Fruit fly (Drosophila melanogaster): ENCODE data around the gene CG5664.
A peak's percentile ranks its signal among the peaks of the same experiment; 100 is the strongest.

CG5664 gene

dm6 chr3L:21412140-21412539 lies 29.0 kb downstream of the CG5664 start (continued):
- TF ChIP-seq Scr (GFP tag; IDR thresholded peaks at IDR 0.05; ENCODE audit: partially characterized antibody) (no peak), CG2712 (tag; optimal IDR thresholded peaks at IDR 0.05) (no peak), CG6689 (GFP tag; IDR thresholded peaks at IDR 0.05) (no peak), grau (tag; optimal IDR thresholded peaks at IDR 0.05) (no peak), Dek (tag; optimal IDR thresholded peaks at IDR 0.05) (no peak), Hand (GFP tag; optimal IDR thresholded peaks at IDR 0.05) (no peak), chif (GFP tag; optimal IDR thresholded peaks at IDR 0.05) (no peak), CG34422 (GFP tag; IDR thresholded peaks at IDR 0.05) (no peak), CG4854 (GFP tag; optimal IDR thresholded peaks at IDR 0.05) (no peak), tgo (GFP tag; IDR thresholded peaks at IDR 0.05) (no peak), bab2 (GFP tag; optimal IDR thresholded peaks at IDR 0.05) (no peak), CG16815 (GFP tag; optimal IDR thresholded peaks at IDR 0.05) (no peak), shn (GFP tag; optimal IDR thresholded peaks at IDR 0.05) (no peak), ham (GFP tag; IDR thresholded peaks at IDR 0.05) (no peak), ac (GFP tag; optimal IDR thresholded peaks at IDR 0.05) (no peak), CG14667 (GFP tag; IDR thresholded peaks at IDR 0.05) (no peak), tup (GFP tag; optimal IDR thresholded peaks at IDR 0.05) (no peak), Rx (GFP tag; IDR thresholded peaks at IDR 0.05) (peak; percentile 25; the same call in 1 of the 2 replicates), ATbp (GFP tag; optimal IDR thresholded peaks at IDR 0.05) (peak; percentile 75), CG6854 (GFP tag; optimal IDR thresholded peaks at IDR 0.05) (peak; percentile 51), dmrt99B (tag; optimal IDR thresholded peaks at IDR 0.05) (peak; percentile 6), CG4282 (GFP tag; optimal IDR thresholded peaks at IDR 0.05) (no peak), Lhr (GFP tag; optimal IDR thresholded peaks at IDR 0.05) (no peak), D19B (GFP tag; optimal IDR thresholded peaks at IDR 0.05) (no peak), Xrp1 (GFP tag; IDR thresholded peaks at IDR 0.05) (no peak), CG14965 (GFP tag; optimal IDR thresholded peaks at IDR 0.05; ENCODE audit: borderline replicate concordance) (no peak), CG17359 (tag; optimal IDR thresholded peaks at IDR 0.05) (peak; percentile 38), crc (GFP tag; optimal IDR thresholded peaks at IDR 0.05) (no peak), Atf-2 (GFP tag; optimal IDR thresholded peaks at IDR 0.05) (no peak), row (GFP tag; IDR thresholded peaks at IDR 0.05) (no peak), CG8290 (GFP tag; optimal IDR thresholded peaks at IDR 0.05) (no peak), CG8290 (tag; optimal IDR thresholded peaks at IDR 0.05) (peak in 1 of 2 experiments; percentile 63), CG31388 (GFP tag; optimal IDR thresholded peaks at IDR 0.05) (no peak), nau (GFP tag; optimal IDR thresholded peaks at IDR 0.05) (peak; percentile 40), CG4617 (GFP tag; optimal IDR thresholded peaks at IDR 0.05; ENCODE audit: borderline replicate concordance) (no peak), cwo (GFP tag; optimal IDR thresholded peaks at IDR 0.05) (peak; percentile 5), CG3847 (GFP tag; IDR thresholded peaks at IDR 0.05) (no peak), gem (tag; optimal IDR thresholded peaks at IDR 0.05) (peak; percentile 19), Adf1 (GFP tag; IDR thresholded peaks at IDR 0.05) (no peak), ci (GFP tag; IDR thresholded peaks at IDR 0.05) (0 out of 3 replicates have a peak, but pooled peaks have one; percentile 39), CG6765 (GFP tag; optimal IDR thresholded peaks at IDR 0.05) (peak; percentile 41), Drgx (GFP tag; IDR thresholded peaks at IDR 0.05) (no peak), H2.0 (GFP tag; IDR thresholded peaks at IDR 0.05) (no peak), exex (tag; optimal IDR thresholded peaks at IDR 0.05) (no peak), zf30C (GFP tag; optimal IDR thresholded peaks at IDR 0.05) (no peak), tin (GFP tag; optimal IDR thresholded peaks at IDR 0.05) (no peak), CG1603 (tag; optimal IDR thresholded peaks at IDR 0.05) (peak; percentile 27), CG6683 (GFP tag; optimal IDR thresholded peaks at IDR 0.05) (peak; percentile 23), eyg (GFP tag; optimal IDR thresholded peaks at IDR 0.05) (no peak), Elba2 (GFP tag; optimal IDR thresholded peaks at IDR 0.05) (no peak), Hmr (GFP tag; optimal IDR thresholded peaks at IDR 0.05) (peak; percentile 19), hb (GFP tag; IDR thresholded peaks at IDR 0.05; ENCODE audit: partially characterized antibody) (no peak)
